Fruit fly (Drosophila melanogaster) whole organism: ENCODE results near the gene CG7330.

Source experiments
- CG8478 ChIP-seq: fragments of >200 bp; optimal IDR thresholded peaks from 2 replicates; lab custom pipeline; 2018; ENCODE audit warnings: inconsistent platforms
- Dll ChIP-seq: fragments of >200 bp; optimal IDR thresholded peaks from 2 replicates; lab custom pipeline; 2017
- EcR ChIP-seq, 2 experiments: fragments of >200 bp; optimal IDR thresholded peaks; 2 replicates each; lab custom pipeline; 2017; ENCODE audit warnings: missing biosample characterization in 2 of 2, missing genetic modification characterization in 2 of 2, missing genetic modification reagents in 2 of 2
- pan ChIP-seq: fragments of >200 bp; optimal IDR thresholded peaks from 2 replicates; lab custom pipeline; 2017
- psq ChIP-seq: fragments of >200 bp; optimal IDR thresholded peaks from 2 replicates; lab custom pipeline; 2017
- usp ChIP-seq: fragments of >200 bp; optimal IDR thresholded peaks from 2 replicates; lab custom pipeline; 2017; ENCODE audit warnings: missing biosample characterization, missing genetic modification characterization, mixed read lengths

Gene CG7330

dm6 chr3L:18198165-18198564 lies 49.4 kb downstream of the CG7330 start:
- no peak for TF ChIP-seq CG8478 (lab: Kevin White, UChicago)
- no peak for TF ChIP-seq pan (lab: Kevin White, UChicago)
- no peak for TF ChIP-seq EcR (GFP tag; optimal IDR thresholded peaks at IDR 0.05; lab: Kevin White, UChicago)
- no peak for TF ChIP-seq usp (GFP tag; lab: Kevin White, UChicago)
- TF ChIP-seq Dll (lab: Kevin White, UChicago), result no peak
- TF ChIP-seq psq (lab: Kevin White, UChicago), result no peak

- TF ChIP-seq psq (lab: Kevin White, UChicago) (no peak), EcR (GFP tag; optimal IDR thresholded peaks at IDR 0.05; lab: Kevin White, UChicago) (no peak), pan (lab: Kevin White, UChicago) (no peak), Dll (lab: Kevin White, UChicago) (no peak), CG8478 (lab: Kevin White, UChicago) (no peak), usp (GFP tag; lab: Kevin White, UChicago) (no peak)
Observed at dm6 chr3L:18198749-18199148, 50.0 kb downstream of the CG7330 start.

dm6 chr3L:18200164-18200563 lies 51.4 kb downstream of the CG7330 start:
- TF ChIP-seq usp (GFP tag; lab: Kevin White, UChicago) (no peak), CG8478 (lab: Kevin White, UChicago) (no peak), psq (lab: Kevin White, UChicago) (no peak), pan (lab: Kevin White, UChicago) (no peak)

dm6 chr3L:18201194-18201593 lies 52.5 kb downstream of the CG7330 start, which contains the start of gene CG7320:
CG7320 (plus strand) TSS chr3L:18201494.
- TF ChIP-seq EcR (GFP tag; optimal IDR thresholded peaks at IDR 0.05; lab: Kevin White, UChicago) (no peak), psq (lab: Kevin White, UChicago) (no peak), Dll (lab: Kevin White, UChicago) (no peak), CG8478 (lab: Kevin White, UChicago) (no peak), usp (GFP tag; lab: Kevin White, UChicago) (no peak), pan (lab: Kevin White, UChicago) (no peak)
